Worm (Caenorhabditis elegans) whole organism, midembryonic: Measurements from ENCODE around the gene C04G2.5.

Experiments used
- flt-1 ChIP-seq: fragments of 200-800 bp; sonication (Bioruptor generic); IDR thresholded peaks from 2 replicates; pipeline ENCODE4 v1.3.6; 2022; ENCODE audit warnings: missing genetic modification characterization, missing compliant biosample characterization
- tab-1 ChIP-seq: fragments of 200-800 bp; sonication (Bioruptor generic); IDR thresholded peaks from 2 replicates; pipeline ENCODE4 v1.3.6; 2022; ENCODE audit warnings: missing genetic modification characterization, missing compliant biosample characterization

ce11 chrIV:10056138-10056537 is 38.9 kb downstream of the C04G2.5 start, which contains the start of gene T04B2.7:
- TF ChIP-seq flt-1 (GFP tag; lab: Robert Waterston, UW), result no peak
- no peak for TF ChIP-seq tab-1
